Worm (Caenorhabditis elegans) whole organism, late embryonic: ENCODE results near the gene sdz-35.

Source experiments
- ceh-31 ChIP-seq: sonication (generic microtip); optimal IDR thresholded peaks from 2 replicates; lab custom pipeline; 2016; ENCODE audit warnings: missing genetic modification characterization, missing compliant biosample characterization
- fkh-10 ChIP-seq: fragments of 150-350 bp; optimal IDR thresholded peaks from 2 replicates; lab custom pipeline; 2014; ENCODE audit warnings: missing biosample characterization, missing genetic modification reagents, missing genetic modification characterization

ce11 chrII:3209251-3209650, 672 bp upstream of the sdz-35 start, which contains the start of gene ZC239.6:
- no peak for TF ChIP-seq fkh-10 (GFP tag; lab: Kevin White, UChicago)
- no peak for TF ChIP-seq ceh-31 (tag; lab: Kevin White, UChicago)
